Worm (Caenorhabditis elegans) whole organism, L3 larva: ENCODE results near the gene cpr-4.

Experiments
- R02D3.7 ChIP-seq: fragments of 150-350 bp; optimal IDR thresholded peaks from 2 replicates; lab custom pipeline; 2014; ENCODE audit warnings: missing biosample characterization, missing genetic modification characterization
- ZK546.5 ChIP-seq: sonication (generic microtip); optimal IDR thresholded peaks from 2 replicates; lab custom pipeline; 2017; ENCODE audit warnings: missing biosample characterization, missing genetic modification characterization
- aly-2 ChIP-seq: fragments of 150-350 bp; optimal IDR thresholded peaks from 2 replicates; lab custom pipeline; 2014; ENCODE audit warnings: missing biosample characterization, missing genetic modification characterization
- ama-1 ChIP-seq: fragments of 150-350 bp; optimal IDR thresholded peaks from 2 replicates; lab custom pipeline; 2018
- ceh-16 ChIP-seq: sonication (generic microtip); optimal IDR thresholded peaks from 2 replicates; lab custom pipeline; 2017; ENCODE audit warnings: missing biosample characterization, missing genetic modification characterization
- ceh-82 ChIP-seq: fragments of 150-350 bp; optimal IDR thresholded peaks from 2 replicates; lab custom pipeline; 2014; ENCODE audit warnings: missing biosample characterization, missing genetic modification characterization
- egl-27 ChIP-seq: sonication (generic microtip); optimal IDR thresholded peaks from 4 replicates; lab custom pipeline; 2017; ENCODE audit warnings: missing biosample characterization, missing genetic modification reagents, missing genetic modification characterization
- egl-5 ChIP-seq: fragments of 150-350 bp; optimal IDR thresholded peaks from 2 replicates; lab custom pipeline; 2017; ENCODE audit warnings: missing biosample characterization, missing genetic modification reagents, missing genetic modification characterization, inconsistent platforms
- elt-1 ChIP-seq: fragments of 150-350 bp; optimal IDR thresholded peaks from 2 replicates; lab custom pipeline; 2014; ENCODE audit warnings: missing biosample characterization, missing genetic modification characterization
- elt-2 ChIP-seq: sonication (generic microtip); optimal IDR thresholded peaks from 2 replicates; lab custom pipeline; 2016; ENCODE audit warnings: missing genetic modification reagents, mild to moderate bottlenecking, missing genetic modification characterization, missing compliant biosample characterization
- elt-3 ChIP-seq, 3 experiments: fragments of 150-350 bp in 1 of 3; sonication (generic microtip) in 2 of 3; optimal IDR thresholded peaks; 2 replicates in 2 of 3; 4 replicates in 1 of 3; lab custom pipeline; 2014 to 2017; ENCODE audit warnings: missing biosample characterization in 3 of 3, missing genetic modification characterization in 3 of 3
- eor-1 ChIP-seq, 2 experiments: fragments of 150-350 bp; optimal IDR thresholded peaks; 2 replicates each; lab custom pipeline; 2014 to 2018; ENCODE audit warnings: missing biosample characterization in 2 of 2, missing genetic modification characterization in 2 of 2
- fos-1 ChIP-seq: fragments of 150-350 bp; optimal IDR thresholded peaks from 2 replicates; lab custom pipeline; 2014; ENCODE audit warnings: missing biosample characterization, missing genetic modification characterization
- lin-15B ChIP-seq: fragments of 150-350 bp; optimal IDR thresholded peaks from 2 replicates; lab custom pipeline; 2014; ENCODE audit warnings: missing biosample characterization, missing genetic modification characterization
- lin-39 ChIP-seq: fragments of 150-350 bp; optimal IDR thresholded peaks from 2 replicates; lab custom pipeline; 2018; ENCODE audit warnings: missing biosample characterization, missing genetic modification reagents, missing genetic modification characterization
- mml-1 ChIP-seq: fragments of 150-350 bp; sonication (generic microtip); optimal IDR thresholded peaks from 3 replicates; lab custom pipeline; 2014; ENCODE audit warnings: missing biosample characterization, missing genetic modification characterization
- nfya-1 ChIP-seq: sonication (generic microtip); optimal IDR thresholded peaks from 2 replicates; lab custom pipeline; 2017; ENCODE audit warnings: missing genetic modification characterization, mild to moderate bottlenecking, missing compliant biosample characterization, antibody characterized with exemption, moderate library complexity; ENCODE audit not compliant: insufficient read depth
- nhr-11 ChIP-seq: fragments of 150-350 bp; optimal IDR thresholded peaks from 2 replicates; lab custom pipeline; 2014; ENCODE audit warnings: missing biosample characterization, missing genetic modification characterization
- nhr-12 ChIP-seq: fragments of 150-350 bp; optimal IDR thresholded peaks from 2 replicates; lab custom pipeline; 2014; ENCODE audit warnings: missing biosample characterization, missing genetic modification characterization
- nhr-23 ChIP-seq: fragments of 150-350 bp; optimal IDR thresholded peaks from 2 replicates; lab custom pipeline; 2014; ENCODE audit warnings: missing biosample characterization, missing genetic modification reagents, missing genetic modification characterization
- nhr-237 ChIP-seq: fragments of 150-350 bp; optimal IDR thresholded peaks from 2 replicates; lab custom pipeline; 2014; ENCODE audit warnings: missing biosample characterization, missing genetic modification characterization
- nhr-25 ChIP-seq: sonication (generic microtip); optimal IDR thresholded peaks from 2 replicates; lab custom pipeline; 2017; ENCODE audit warnings: missing biosample characterization, missing genetic modification characterization
- nhr-28 ChIP-seq: fragments of 150-350 bp; optimal IDR thresholded peaks from 2 replicates; lab custom pipeline; 2014; ENCODE audit warnings: missing biosample characterization, missing genetic modification characterization
- nhr-67 ChIP-seq: fragments of 150-350 bp; optimal IDR thresholded peaks from 2 replicates; lab custom pipeline; 2014; ENCODE audit warnings: missing biosample characterization, missing genetic modification characterization
- nhr-76 ChIP-seq: fragments of 150-350 bp; sonication (generic microtip); optimal IDR thresholded peaks from 5 replicates; lab custom pipeline; 2014; ENCODE audit warnings: missing biosample characterization, missing genetic modification characterization
- nhr-77 ChIP-seq: fragments of 150-350 bp; optimal IDR thresholded peaks from 2 replicates; lab custom pipeline; 2014; ENCODE audit warnings: missing biosample characterization, missing genetic modification characterization
- pha-4 ChIP-seq: fragments of 150-350 bp; optimal IDR thresholded peaks from 2 replicates; lab custom pipeline; 2014; ENCODE audit warnings: missing biosample characterization, missing genetic modification reagents, missing genetic modification characterization
- pqm-1 ChIP-seq: fragments of 150-350 bp; optimal IDR thresholded peaks from 2 replicates; lab custom pipeline; 2017; ENCODE audit warnings: missing biosample characterization, missing genetic modification characterization, inconsistent platforms
- sea-2 ChIP-seq: fragments of 150-350 bp; sonication (generic microtip); optimal IDR thresholded peaks from 4 replicates; lab custom pipeline; 2014; ENCODE audit warnings: missing biosample characterization, missing genetic modification reagents, missing genetic modification characterization
- skn-1 ChIP-seq: fragments of 150-350 bp; optimal IDR thresholded peaks from 2 replicates; lab custom pipeline; 2014; ENCODE audit warnings: missing biosample characterization, missing genetic modification characterization
- snpc-4 ChIP-seq: fragments of 150-350 bp; optimal IDR thresholded peaks from 2 replicates; lab custom pipeline; 2014; ENCODE audit warnings: missing biosample characterization, missing genetic modification characterization
- ztf-4 ChIP-seq: fragments of 150-350 bp; optimal IDR thresholded peaks from 2 replicates; lab custom pipeline; 2014; ENCODE audit warnings: missing biosample characterization, missing genetic modification characterization

The cpr-4 gene

DNA sequence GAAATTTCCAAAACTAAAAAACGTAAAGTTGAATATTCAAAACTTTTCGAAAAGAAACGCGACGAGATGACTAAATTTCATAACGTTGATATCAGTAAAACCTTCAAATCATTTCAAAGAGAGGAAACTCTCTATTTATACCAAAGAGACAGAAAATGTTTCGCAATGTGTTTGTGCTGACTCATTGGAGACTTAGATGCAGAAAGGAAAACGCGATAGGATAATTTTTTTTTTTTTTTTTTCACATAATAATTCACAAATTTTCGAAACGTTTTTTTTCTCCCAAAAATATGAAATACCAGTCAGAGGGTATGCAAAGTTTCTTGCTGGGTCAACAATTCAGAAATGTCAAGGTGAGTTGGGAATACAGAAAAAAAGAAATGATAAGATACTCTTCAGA lies 8.3 kb upstream of the cpr-4 start:
- TF ChIP-seq nhr-11 (tag; lab: Kevin White, UChicago) (no peak), ama-1 (lab: Kevin White, UChicago) (no peak), nhr-23 (tag; lab: Kevin White, UChicago) (peak; percentile 31), ceh-82 (tag; lab: Kevin White, UChicago) (no peak), eor-1 (tag; optimal IDR thresholded peaks at IDR 0.05; lab: Kevin White, UChicago) (no peak), egl-5 (no peak), elt-2 (tag; lab: Kevin White, UChicago) (peak; percentile 33), pha-4 (peak; percentile 45), elt-1 (no peak), lin-39 (tag; lab: Kevin White, UChicago) (no peak), pqm-1 (tag; lab: Kevin White, UChicago) (peak; percentile 5)
- TF ChIP-seq, all 47 proteins: peak for 4

DNA sequence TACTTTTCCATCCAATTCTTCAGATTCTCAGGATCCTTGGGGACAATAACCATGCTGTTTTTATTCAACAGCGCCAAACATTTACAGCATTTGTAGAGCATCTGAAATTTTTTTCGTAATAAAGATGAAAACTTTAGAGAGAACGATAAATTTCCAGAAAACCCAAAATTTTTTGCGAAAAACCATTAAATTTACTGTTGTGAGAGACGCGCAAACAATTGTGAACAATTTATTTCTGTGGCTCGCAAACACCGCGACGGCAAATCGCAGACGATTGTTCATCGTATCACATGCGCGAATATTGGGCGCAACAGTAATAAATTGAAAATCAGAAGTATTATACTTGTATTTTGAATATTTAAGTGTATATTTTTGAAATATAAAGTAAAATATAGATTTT lies 3.4 kb upstream of the cpr-4 start, which contains the start of gene gon-14:
gon-14 (minus strand) TSS at position 101 of the 400 bp plus-strand sequence.
- no peak for TF ChIP-seq eor-1 (tag; optimal IDR thresholded peaks at IDR 0.05; lab: Kevin White, UChicago)

DNA sequence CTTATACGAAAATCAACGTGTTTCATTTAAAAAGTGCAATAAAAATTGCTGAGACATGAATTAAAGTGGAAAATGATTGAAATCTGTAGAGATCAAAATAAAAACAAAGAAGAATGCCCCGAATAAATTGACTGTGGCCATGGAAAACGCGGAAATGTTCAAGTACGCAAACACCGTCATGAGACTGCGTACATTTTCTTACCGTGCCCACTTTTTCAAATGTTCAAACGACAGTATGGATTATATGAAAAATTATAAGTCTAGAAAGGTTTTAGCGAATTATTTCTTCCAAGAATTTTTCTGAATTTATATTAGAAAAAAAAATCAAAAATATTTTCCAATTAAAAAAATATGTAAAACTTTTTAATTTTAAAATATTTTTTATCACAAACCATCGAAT lies 3.0 kb upstream of the cpr-4 start:
- TF ChIP-seq nhr-237 (tag; lab: Kevin White, UChicago) (no peak), nhr-23 (tag; lab: Kevin White, UChicago) (no peak), lin-15B (tag; lab: Kevin White, UChicago) (peak; percentile 14), nfya-1 (peak; percentile 29)
- TF ChIP-seq, all 47 proteins: peak for 2

- TF ChIP-seq ztf-4 (tag; lab: Kevin White, UChicago), result no peak
Measured at ce11 chrV:6614968-6615367, 494 bp downstream of the cpr-4 start.

DNA sequence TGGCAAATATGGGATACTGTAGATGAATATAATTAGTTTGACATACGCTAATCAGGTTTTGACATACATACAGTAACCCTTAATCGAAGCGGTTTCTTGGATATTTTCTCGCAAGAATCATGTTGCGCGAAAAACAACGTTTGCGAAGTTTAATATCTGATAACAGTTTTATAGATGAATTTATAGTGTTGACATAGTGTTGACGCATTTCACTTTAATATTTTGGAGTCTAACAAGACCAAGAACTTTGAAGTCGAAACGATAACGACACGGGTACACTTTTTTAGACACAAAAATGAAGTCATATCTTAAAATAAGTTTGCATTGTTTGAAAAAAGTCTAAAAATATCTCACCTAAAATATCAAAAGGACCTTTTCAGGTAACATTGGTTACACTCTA lies 1.8 kb downstream of the cpr-4 start:
- TF ChIP-seq sea-2 (GFP tag; lab: Kevin White, UChicago) (no peak), elt-2 (tag; lab: Kevin White, UChicago) (peak; percentile 57), nhr-77 (tag; lab: Kevin White, UChicago) (no peak), R02D3.7 (no peak), ZK546.5 (tag; lab: Kevin White, UChicago) (no peak), egl-27 (tag; lab: Kevin White, UChicago) (no peak), pqm-1 (tag; lab: Kevin White, UChicago) (peak; percentile 88), pha-4 (peak; percentile 38), nhr-67 (tag; lab: Kevin White, UChicago) (no peak)

DNA sequence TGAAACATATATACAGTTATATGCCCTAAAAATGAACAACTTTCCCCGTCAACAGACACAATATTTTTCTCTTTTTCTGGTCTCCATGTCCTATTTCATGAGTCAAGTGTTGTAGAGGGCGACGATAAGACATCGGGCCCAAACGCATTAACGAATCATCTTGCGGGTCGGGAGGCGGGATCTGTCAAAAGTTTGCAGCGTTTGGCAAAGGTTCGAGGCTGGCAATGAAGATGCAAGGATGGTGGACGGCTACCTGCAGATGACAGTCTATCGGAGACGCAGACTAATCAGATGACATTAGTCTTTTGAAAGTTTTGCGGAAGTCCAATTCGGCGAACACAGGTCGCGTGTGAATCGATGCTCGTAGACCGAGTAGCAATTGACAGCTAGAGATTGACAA lies 6.3 kb downstream of the cpr-4 start:
- TF ChIP-seq fos-1 (tag; lab: Kevin White, UChicago) (no peak), elt-3 (tag; optimal IDR thresholded peaks at IDR 0.05; lab: Kevin White, UChicago) (no peak), ceh-82 (tag; lab: Kevin White, UChicago) (no peak), egl-5 (no peak), nhr-25 (tag; lab: Kevin White, UChicago) (peak; percentile 52)

- TF ChIP-seq elt-2 (tag; lab: Kevin White, UChicago) (no peak), nhr-76 (tag; lab: Kevin White, UChicago) (no peak), nhr-67 (tag; lab: Kevin White, UChicago) (no peak), nhr-12 (tag; lab: Kevin White, UChicago) (no peak), snpc-4 (tag; lab: Kevin White, UChicago) (no peak), sea-2 (GFP tag; lab: Kevin White, UChicago) (no peak), nhr-28 (no peak), mml-1 (tag; lab: Kevin White, UChicago) (no peak), egl-5 (no peak), ceh-16 (tag; lab: Kevin White, UChicago) (no peak), aly-2 (tag; lab: Kevin White, UChicago) (no peak), nhr-237 (tag; lab: Kevin White, UChicago) (no peak), skn-1 (tag; lab: Kevin White, UChicago) (no peak)
Measured at ce11 chrV:6621894-6622293, 7.4 kb downstream of the cpr-4 start, which contains the start of gene nhr-37. Gene nhr-37, plus strand, starts transcription at chrV:6622194.
